Fruit fly (Drosophila melanogaster) whole organism, embryonic: ENCODE measurements around the gene CG13285.

Experiments
- Bdp1 ChIP-seq: fragments of 200-800 bp; sonication (Bioruptor generic); optimal IDR thresholded peaks from 3 replicates; lab custom pipeline; 2016; ENCODE audit warnings: missing biosample characterization, missing genetic modification characterization
- CG10462 ChIP-seq: fragments of 200-800 bp; sonication (Bioruptor generic); optimal IDR thresholded peaks from 2 replicates; lab custom pipeline; 2016; ENCODE audit warnings: missing biosample characterization, missing genetic modification characterization
- CG12071 ChIP-seq: fragments of 200-800 bp; sonication (Bioruptor generic); optimal IDR thresholded peaks from 3 replicates; lab custom pipeline; 2018; ENCODE audit warnings: missing biosample characterization, mild to moderate bottlenecking, missing genetic modification characterization
- CG12659 ChIP-seq: fragments of 200-800 bp; sonication (Bioruptor generic); optimal IDR thresholded peaks from 3 replicates; lab custom pipeline; 2017; ENCODE audit warnings: mild to moderate bottlenecking, missing biosample characterization, missing genetic modification reagents, missing genetic modification characterization
- CG12744 ChIP-seq: fragments of 200-800 bp; sonication (Bioruptor generic); optimal IDR thresholded peaks from 2 replicates; lab custom pipeline; 2016; ENCODE audit warnings: missing biosample characterization, missing genetic modification characterization
- CG13424 ChIP-seq: fragments of 200-800 bp; sonication (Bioruptor generic); optimal IDR thresholded peaks from 2 replicates; lab custom pipeline; 2019; ENCODE audit warnings: missing biosample characterization, mild to moderate bottlenecking, missing genetic modification characterization, moderate library complexity
- CG15696 ChIP-seq: fragments of 200-800 bp; sonication (Bioruptor generic); optimal IDR thresholded peaks from 2 replicates; lab custom pipeline; 2019; ENCODE audit warnings: missing biosample characterization, mild to moderate bottlenecking, missing genetic modification characterization, moderate library complexity
- CG18262 ChIP-seq: fragments of 200-800 bp; optimal IDR thresholded peaks from 3 replicates; lab custom pipeline; 2019; ENCODE audit warnings: missing biosample characterization, mild to moderate bottlenecking, missing genetic modification characterization, moderate library complexity
- CG2199 ChIP-seq: fragments of 200-800 bp; sonication (Bioruptor generic); IDR thresholded peaks from 3 replicates; pipeline ENCODE4 v1.3.6; 2022; ENCODE audit warnings: missing biosample characterization, missing genetic modification characterization
- CG2875 ChIP-seq: fragments of 200-800 bp; sonication (Bioruptor generic); optimal IDR thresholded peaks from 2 replicates; lab custom pipeline; 2017; ENCODE audit warnings: missing biosample characterization, mild to moderate bottlenecking, missing genetic modification characterization, missing genetic modification reagents
- CG2889 ChIP-seq: fragments of 200-800 bp; sonication (Bioruptor generic); IDR thresholded peaks from 3 replicates; pipeline ENCODE4 v1.3.6; 2022; ENCODE audit warnings: missing biosample characterization, missing genetic modification characterization
- CG31388 ChIP-seq: fragments of 200-800 bp; sonication (Bioruptor generic); optimal IDR thresholded peaks from 2 replicates; lab custom pipeline; 2016; ENCODE audit warnings: missing biosample characterization, missing genetic modification characterization
- CG4360 ChIP-seq: fragments of 200-800 bp; sonication (Bioruptor generic); IDR thresholded peaks from 2 replicates; pipeline ENCODE4 v1.3.6; 2022; ENCODE audit warnings: missing biosample characterization, missing genetic modification characterization
- CG43689 ChIP-seq: fragments of 200-800 bp; sonication (Bioruptor generic); IDR thresholded peaks from 2 replicates; pipeline ENCODE4 v1.3.6; 2022; ENCODE audit warnings: missing biosample characterization, missing genetic modification characterization
- CG4730 ChIP-seq: fragments of 200-800 bp; sonication (Bioruptor generic); IDR thresholded peaks from 2 replicates; pipeline ENCODE4 v1.3.6; 2022; ENCODE audit warnings: missing biosample characterization, missing genetic modification characterization
- CG7357 ChIP-seq: fragments of 200-800 bp; sonication (Bioruptor generic); IDR thresholded peaks from 3 replicates; pipeline ENCODE4 v1.3.6; 2022; ENCODE audit warnings: missing biosample characterization, missing genetic modification characterization
- CG8089 ChIP-seq: fragments of 200-800 bp; sonication (Bioruptor generic); optimal IDR thresholded peaks from 3 replicates; lab custom pipeline; 2016; ENCODE audit warnings: missing biosample characterization, missing genetic modification characterization
- CG8388 ChIP-seq: fragments of 200-800 bp; sonication (Bioruptor generic); optimal IDR thresholded peaks from 2 replicates; lab custom pipeline; 2019; ENCODE audit warnings: missing biosample characterization, mild to moderate bottlenecking, missing genetic modification characterization, moderate library complexity
- CG9797 ChIP-seq: fragments of 200-800 bp; sonication (Bioruptor generic); optimal IDR thresholded peaks from 3 replicates; lab custom pipeline; 2018; ENCODE audit warnings: missing biosample characterization, mild to moderate bottlenecking, missing genetic modification characterization
- CG9817 ChIP-seq: fragments of 200-800 bp; sonication (Bioruptor generic); optimal IDR thresholded peaks from 2 replicates; lab custom pipeline; 2018; ENCODE audit warnings: missing biosample characterization, mild to moderate bottlenecking, missing genetic modification characterization, moderate library complexity
- CHES-1-like ChIP-seq: fragments of 200-800 bp; sonication (Bioruptor generic); optimal IDR thresholded peaks from 2 replicates; lab custom pipeline; 2016; ENCODE audit warnings: missing biosample characterization, missing genetic modification characterization
- Chrac-16 ChIP-seq: fragments of 200-800 bp; sonication (Bioruptor generic); optimal IDR thresholded peaks from 3 replicates; lab custom pipeline; 2016; ENCODE audit warnings: missing biosample characterization, missing genetic modification characterization
- Dbx ChIP-seq: fragments of 200-800 bp; sonication (Bioruptor generic); IDR thresholded peaks from 3 replicates; pipeline ENCODE4 v1.3.6; 2022; ENCODE audit warnings: missing biosample characterization, missing genetic modification characterization
- E2f1 ChIP-seq: fragments of 200-800 bp; sonication (Bioruptor generic); IDR thresholded peaks from 2 replicates; pipeline ENCODE4 v1.3.6; 2022; ENCODE audit warnings: missing biosample characterization, missing genetic modification characterization
- Gug ChIP-seq: fragments of 200-800 bp; sonication (Bioruptor generic); IDR thresholded peaks from 4 replicates; pipeline ENCODE4 v1.3.6; 2022; ENCODE audit warnings: missing biosample characterization, missing genetic modification characterization
- HLH4C ChIP-seq: fragments of 200-800 bp; sonication (Bioruptor generic); IDR thresholded peaks from 3 replicates; pipeline ENCODE4 v1.3.6; 2022; ENCODE audit warnings: missing biosample characterization, missing genetic modification characterization; ENCODE audit not compliant: partially characterized antibody
- HLH54F ChIP-seq: fragments of 200-800 bp; sonication (Bioruptor generic); optimal IDR thresholded peaks from 3 replicates; lab custom pipeline; 2016; ENCODE audit warnings: missing biosample characterization, missing genetic modification characterization
- Hey ChIP-seq: fragments of 200-800 bp; sonication (Bioruptor generic); optimal IDR thresholded peaks from 3 replicates; lab custom pipeline; 2018; ENCODE audit warnings: missing biosample characterization, mild to moderate bottlenecking, missing genetic modification characterization
- NK7.1 ChIP-seq: fragments of 200-800 bp; sonication (Bioruptor generic); optimal IDR thresholded peaks from 3 replicates; lab custom pipeline; 2016; ENCODE audit warnings: missing biosample characterization, missing genetic modification characterization
- Pdp1 ChIP-seq, 2 experiments: fragments of 200-800 bp; sonication (Bioruptor generic); optimal IDR thresholded peaks; 3 replicates each; lab custom pipeline; 2016; ENCODE audit warnings: missing biosample characterization in 2 of 2, missing genetic modification characterization in 2 of 2, mild to moderate bottlenecking in 1 of 2, moderate library complexity in 1 of 2
- Rfx ChIP-seq: fragments of 200-800 bp; sonication (Bioruptor generic); IDR thresholded peaks from 2 replicates; pipeline ENCODE4 v1.3.6; 2022; ENCODE audit warnings: missing biosample characterization, missing genetic modification characterization
- Scr ChIP-seq: fragments of 200-800 bp; sonication (Bioruptor generic); IDR thresholded peaks from 2 replicates; pipeline ENCODE4 v1.3.6; 2022; ENCODE audit warnings: missing biosample characterization, missing genetic modification characterization; ENCODE audit not compliant: partially characterized antibody
- Ssrp ChIP-seq: fragments of 200-800 bp; sonication (Bioruptor generic); optimal IDR thresholded peaks from 2 replicates; lab custom pipeline; 2018; ENCODE audit warnings: missing biosample characterization, mild to moderate bottlenecking, missing genetic modification characterization, moderate library complexity
- Vsx1 ChIP-seq: fragments of 200-800 bp; sonication (Bioruptor generic); optimal IDR thresholded peaks from 2 replicates; lab custom pipeline; 2017; ENCODE audit warnings: missing biosample characterization, mild to moderate bottlenecking, missing genetic modification characterization, missing genetic modification reagents
- ara ChIP-seq: fragments of 200-800 bp; sonication (Bioruptor generic); IDR thresholded peaks from 2 replicates; pipeline ENCODE4 v1.3.6; 2022; ENCODE audit warnings: missing biosample characterization, missing genetic modification characterization
- gce ChIP-seq: fragments of 200-800 bp; sonication (Bioruptor generic); IDR thresholded peaks from 3 replicates; pipeline ENCODE4 v1.3.6; 2022; ENCODE audit warnings: missing biosample characterization, missing genetic modification characterization
- gfzf ChIP-seq: fragments of 200-800 bp; sonication (Bioruptor generic); optimal IDR thresholded peaks from 2 replicates; lab custom pipeline; 2016; ENCODE audit warnings: missing biosample characterization, mild to moderate bottlenecking, missing genetic modification characterization, moderate library complexity
- gro ChIP-seq: fragments of 200-800 bp; sonication (Bioruptor generic); optimal IDR thresholded peaks from 2 replicates; lab custom pipeline; 2016; ENCODE audit warnings: missing biosample characterization, missing genetic modification characterization
- h ChIP-seq: fragments of >200 bp; optimal IDR thresholded peaks from 2 replicates; lab custom pipeline; 2017
- kni ChIP-seq: fragments of 200-800 bp; sonication (Bioruptor generic); optimal IDR thresholded peaks from 3 replicates; lab custom pipeline; 2017; ENCODE audit warnings: mild to moderate bottlenecking, missing biosample characterization, missing genetic modification reagents, missing genetic modification characterization
- odd ChIP-seq: fragments of 200-800 bp; sonication (Bioruptor generic); optimal IDR thresholded peaks from 2 replicates; lab custom pipeline; 2017; ENCODE audit warnings: missing biosample characterization, mild to moderate bottlenecking, missing genetic modification characterization
- pb ChIP-seq: fragments of 200-800 bp; sonication (Bioruptor generic); optimal IDR thresholded peaks from 3 replicates; lab custom pipeline; 2016; ENCODE audit warnings: missing biosample characterization, missing genetic modification characterization
- psq ChIP-seq: fragments of 200-800 bp; sonication (Bioruptor generic); optimal IDR thresholded peaks from 2 replicates; lab custom pipeline; 2017; ENCODE audit warnings: missing biosample characterization, missing genetic modification characterization
- ro ChIP-seq: fragments of 200-800 bp; sonication (Bioruptor generic); IDR thresholded peaks from 2 replicates; pipeline ENCODE4 v1.3.6; 2022; ENCODE audit warnings: missing biosample characterization, missing genetic modification characterization
- salm ChIP-seq: fragments of 200-800 bp; sonication (Bioruptor generic); optimal IDR thresholded peaks from 2 replicates; lab custom pipeline; 2018; ENCODE audit warnings: missing biosample characterization, mild to moderate bottlenecking, missing genetic modification characterization
- sim ChIP-seq: fragments of 200-800 bp; sonication (Bioruptor generic); IDR thresholded peaks from 2 replicates; pipeline ENCODE4 v1.3.6; 2022; ENCODE audit warnings: missing biosample characterization, missing genetic modification characterization
- toy ChIP-seq: fragments of 200-800 bp; sonication (Bioruptor generic); IDR thresholded peaks from 2 replicates; pipeline ENCODE4 v1.3.6; 2022; ENCODE audit warnings: missing biosample characterization, missing genetic modification characterization
- usp ChIP-seq: fragments of >200 bp; optimal IDR thresholded peaks from 2 replicates; lab custom pipeline; 2017; ENCODE audit warnings: missing biosample characterization, missing genetic modification characterization
- wor ChIP-seq: fragments of 200-800 bp; sonication (Bioruptor generic); IDR thresholded peaks from 2 replicates; pipeline ENCODE4 v1.3.6; 2022; ENCODE audit warnings: missing biosample characterization, missing genetic modification characterization

Gene CG13285

dm6 chr3L:5577250-5578138, 41.9 kb upstream of the CG13285 start, which contains the start of gene Msr-110 (continued):
- TF ChIP-seq CG4730 (GFP tag; lab: Robert Waterston, UW) (peak; percentile 86), wor (peak; percentile 88), CG31388 (GFP tag; lab: Kevin White, UChicago) (peak; percentile 61), odd (GFP tag; lab: Kevin White, UChicago) (peak; percentile 79), CG43689 (no peak; the same call in 1 of the 2 replicates), CG2199 (GFP tag; lab: Robert Waterston, UW) (no peak; the same call in 2 of the 3 replicates), Bdp1 (GFP tag; lab: Kevin White, UChicago) (peak; percentile 61), psq (peak; percentile 59), Pdp1 (GFP tag; optimal IDR thresholded peaks at IDR 0.05; lab: Kevin White, UChicago) (peak; percentile 73 to 77), CG9817 (tag; lab: Kevin White, UChicago) (peak; percentile 91), E2f1 (GFP tag; lab: Robert Waterston, UW) (peak; percentile 75), Rfx (GFP tag; lab: Robert Waterston, UW) (peak; percentile 93), CG4360 (no peak), kni (GFP tag; lab: Kevin White, UChicago) (peak; percentile 60), CG9797 (GFP tag; lab: Kevin White, UChicago) (no peak), CG12071 (GFP tag; lab: Kevin White, UChicago) (peak; percentile 76), CG2889 (GFP tag; lab: Robert Waterston, UW) (peak; percentile 64), Dbx (peak; percentile 94), CG2875 (peak; percentile 64), pb (GFP tag; lab: Kevin White, UChicago) (peak; percentile 66), gfzf (no peak), ro (GFP tag; lab: Robert Waterston, UW) (peak; percentile 82), CG12659 (GFP tag; lab: Kevin White, UChicago) (peak; percentile 92), Gug (GFP tag; lab: Robert Waterston, UW) (peak; percentile 78; the same call in 3 of the 4 replicates), Scr (no peak), NK7.1 (GFP tag; lab: Kevin White, UChicago) (peak; percentile 53), CG8089 (GFP tag; lab: Kevin White, UChicago) (peak; percentile 69), HLH4C (GFP tag; lab: Robert Waterston, UW) (no peak), CG12744 (GFP tag; lab: Kevin White, UChicago) (peak; percentile 73), salm (peak; percentile 78), CG7357 (peak; percentile 85; the same call in 2 of the 3 replicates), CG18262 (tag; lab: Kevin White, UChicago) (peak; percentile 86), Ssrp (tag; lab: Kevin White, UChicago) (peak; percentile 85), Hey (peak; percentile 17), CG8388 (GFP tag; lab: Kevin White, UChicago) (peak; percentile 72), ara (peak; percentile 66), Chrac-16 (peak; percentile 65), CHES-1-like (peak; percentile 74), gro (GFP tag; lab: Kevin White, UChicago) (no peak), gce (GFP tag; lab: Robert Waterston, UW) (peak; percentile 82; the same call in 2 of the 3 replicates), usp (GFP tag; lab: Kevin White, UChicago) (no peak), CG13424 (peak; percentile 93), toy (GFP tag; lab: Robert Waterston, UW) (peak; percentile 70), CG15696 (peak; percentile 50), CG10462 (peak; percentile 64), Vsx1 (GFP tag; lab: Kevin White, UChicago) (peak; percentile 75), HLH54F (GFP tag; lab: Kevin White, UChicago) (peak; percentile 77), sim (GFP tag; lab: Robert Waterston, UW) (no peak; the same call in 1 of the 2 replicates), h (lab: Kevin White, UChicago) (no peak)
